Fruit fly (Drosophila melanogaster): ENCODE measurements around the gene NSD.

- TF ChIP-seq Poxn (GFP tag; IDR thresholded peaks at IDR 0.05) (no peak), Lim3 (GFP tag; IDR thresholded peaks at IDR 0.05) (no peak), CG18619 (GFP tag; optimal IDR thresholded peaks at IDR 0.05) (no peak), Fer1 (GFP tag; optimal IDR thresholded peaks at IDR 0.05) (no peak), CG14441 (GFP tag; IDR thresholded peaks at IDR 0.05) (no peak), ci (GFP tag; IDR thresholded peaks at IDR 0.05) (no peak), pb (GFP tag; optimal IDR thresholded peaks at IDR 0.05) (no peak), CG17612 (GFP tag; IDR thresholded peaks at IDR 0.05) (no peak), fd96Cb (tag; optimal IDR thresholded peaks at IDR 0.05) (no peak), CG32532 (GFP tag; IDR thresholded peaks at IDR 0.05) (no peak)
Measured at dm6 chr3R:27957967-27958366, 20.3 kb upstream of the NSD start.
